Fruit fly (Drosophila melanogaster): ENCODE measurements around the gene mRpS2.

The mRpS2 gene

DNA sequence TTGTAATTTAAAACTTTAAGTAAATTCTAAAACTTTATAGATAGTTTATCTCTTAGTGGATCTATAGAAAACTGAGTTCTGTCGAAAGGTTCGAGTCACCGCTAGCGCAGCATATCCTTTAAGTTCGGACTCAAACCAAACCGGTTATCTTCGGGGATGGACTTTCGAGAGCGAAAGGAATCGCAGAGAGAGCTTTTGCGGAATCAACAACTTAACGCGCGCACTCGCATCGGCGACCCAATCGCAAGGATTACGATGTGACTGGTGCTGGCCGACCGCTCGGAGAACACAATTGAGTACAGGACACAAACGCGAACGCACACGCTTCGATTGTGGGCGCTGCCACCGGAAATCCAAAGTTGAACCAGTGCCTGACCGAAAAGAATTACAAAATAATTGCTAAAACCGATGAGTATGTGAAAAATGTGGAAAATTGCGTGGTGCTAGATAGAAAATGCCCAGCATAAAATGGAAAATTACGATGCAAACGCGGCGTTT lies 2.4 kb upstream of the mRpS2 start, which contains the start of gene smog:
Gene smog (plus strand): TSS at position 260 of the 498 bp plus-strand sequence.
- TF ChIP-seq cnc (optimal IDR thresholded peaks at IDR 0.05) (no peak), kay (GFP tag; ENCODE audit: borderline replicate concordance) (no peak), Hr96 (GFP tag; optimal IDR thresholded peaks at IDR 0.05) (no peak), cic (GFP tag; optimal IDR thresholded peaks at IDR 0.05) (no peak), CG14711 (tag; optimal IDR thresholded peaks at IDR 0.05) (no peak), CG7045 (GFP tag; optimal IDR thresholded peaks at IDR 0.05) (no peak), tj (GFP tag; optimal IDR thresholded peaks at IDR 0.05) (no peak), ovo (GFP tag; optimal IDR thresholded peaks at IDR 0.05) (no peak)

DNA sequence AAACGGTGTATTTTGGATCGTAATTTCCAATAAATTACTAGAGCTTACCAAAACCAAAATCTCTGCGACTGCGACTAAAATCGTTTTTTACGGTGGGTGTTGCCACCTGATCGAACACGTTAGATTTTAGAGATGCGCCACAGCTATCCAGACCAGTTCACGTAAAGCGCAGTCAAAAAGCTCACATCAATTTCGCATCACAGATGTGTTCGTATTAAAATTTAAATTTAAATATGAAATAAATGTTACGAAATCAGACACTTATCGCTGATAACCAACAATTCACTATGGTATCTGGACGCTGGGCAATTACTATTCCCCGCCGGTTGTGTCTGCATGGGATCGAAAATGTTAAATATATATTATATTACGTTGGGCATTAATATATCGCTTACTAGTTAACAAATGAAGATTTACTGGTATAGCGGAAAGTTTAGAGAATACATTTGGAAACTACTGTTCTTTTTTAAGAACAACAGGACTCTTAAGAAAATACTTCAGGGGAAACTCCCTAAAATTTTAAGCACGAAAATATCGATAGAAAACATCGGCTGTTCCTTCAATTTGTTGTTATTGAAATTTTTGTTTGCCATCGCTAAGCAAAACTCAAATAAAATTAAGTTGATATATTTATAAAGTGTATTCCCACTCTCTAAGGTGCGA lies 2.9 kb downstream of the mRpS2 start, which contains the start of the genes mxt and CG11927:
Gene mxt (minus strand): TSS at position 105 of the 663 bp plus-strand sequence.
Gene CG11927 (plus strand): TSS at position 576 of the 663 bp plus-strand sequence.
- no peak for TF ChIP-seq CG7045 (GFP tag; optimal IDR thresholded peaks at IDR 0.05)
- TF ChIP-seq CG33017 (tag; optimal IDR thresholded peaks at IDR 0.05): no peak
- TF ChIP-seq CG1620 (GFP tag; optimal IDR thresholded peaks at IDR 0.05): peak; percentile 53
- peak; percentile 3 for TF ChIP-seq tj (GFP tag; optimal IDR thresholded peaks at IDR 0.05)
- no peak for TF ChIP-seq cic (GFP tag; optimal IDR thresholded peaks at IDR 0.05)
- TF ChIP-seq Mnt (GFP tag; optimal IDR thresholded peaks at IDR 0.05): peak; percentile 28
- TF ChIP-seq toe (GFP tag; optimal IDR thresholded peaks at IDR 0.05): no peak
- TF ChIP-seq Hr96 (GFP tag; optimal IDR thresholded peaks at IDR 0.05): no peak
- peak; percentile 33 for TF ChIP-seq pad (GFP tag; optimal IDR thresholded peaks at IDR 0.05)
- no peak for TF ChIP-seq bab1 (GFP tag; optimal IDR thresholded peaks at IDR 0.05)
- TF ChIP-seq CG12768 (GFP tag; optimal IDR thresholded peaks at IDR 0.05): no peak
- TF ChIP-seq cnc (optimal IDR thresholded peaks at IDR 0.05): no peak
- peak; percentile 27 for TF ChIP-seq CG7101 (tag; optimal IDR thresholded peaks at IDR 0.05)
- no peak for TF ChIP-seq kay (GFP tag; ENCODE audit: borderline replicate concordance)
- peak; percentile 29 for TF ChIP-seq Crg-1 (GFP tag; optimal IDR thresholded peaks at IDR 0.05)
- peak; percentile 47 for TF ChIP-seq CG11617 (GFP tag; optimal IDR thresholded peaks at IDR 0.05)
- TF ChIP-seq Clk (GFP tag; optimal IDR thresholded peaks at IDR 0.05): no peak
- TF ChIP-seq CG5204 (GFP tag; optimal IDR thresholded peaks at IDR 0.05): no peak
- TF ChIP-seq CG14711 (tag; optimal IDR thresholded peaks at IDR 0.05): peak; percentile 12
- peak; percentile 42 for TF ChIP-seq ovo (GFP tag; optimal IDR thresholded peaks at IDR 0.05)

DNA sequence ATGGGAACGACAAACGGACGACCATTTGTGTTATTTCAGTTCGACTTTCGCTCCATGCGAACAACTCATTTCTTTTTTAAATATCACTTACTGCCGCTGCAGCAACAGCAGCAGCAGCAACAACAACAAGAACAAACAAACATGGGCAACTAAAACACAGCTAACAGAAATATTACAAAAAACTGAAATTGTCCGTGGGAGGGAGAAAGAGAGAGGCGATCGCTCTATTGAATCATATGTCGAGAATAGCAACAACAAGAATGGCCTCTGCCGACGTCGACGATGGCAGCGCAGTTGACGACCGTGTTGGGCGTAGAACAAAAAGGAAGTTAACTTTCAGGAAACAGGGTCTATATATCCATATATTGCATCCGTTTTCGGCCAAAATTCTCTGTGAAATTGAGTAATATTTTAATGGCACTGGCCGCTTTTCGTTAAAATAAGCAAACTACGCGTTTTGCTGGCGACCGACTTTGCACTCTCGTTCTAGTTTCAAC lies 3.5 kb downstream of the mRpS2 start:
- TF ChIP-seq Mnt (GFP tag; optimal IDR thresholded peaks at IDR 0.05) (no peak), Crg-1 (GFP tag; optimal IDR thresholded peaks at IDR 0.05) (no peak), CG33017 (tag; optimal IDR thresholded peaks at IDR 0.05) (no peak), toe (GFP tag; optimal IDR thresholded peaks at IDR 0.05) (no peak), CG12768 (GFP tag; optimal IDR thresholded peaks at IDR 0.05) (peak; percentile 36)

DNA sequence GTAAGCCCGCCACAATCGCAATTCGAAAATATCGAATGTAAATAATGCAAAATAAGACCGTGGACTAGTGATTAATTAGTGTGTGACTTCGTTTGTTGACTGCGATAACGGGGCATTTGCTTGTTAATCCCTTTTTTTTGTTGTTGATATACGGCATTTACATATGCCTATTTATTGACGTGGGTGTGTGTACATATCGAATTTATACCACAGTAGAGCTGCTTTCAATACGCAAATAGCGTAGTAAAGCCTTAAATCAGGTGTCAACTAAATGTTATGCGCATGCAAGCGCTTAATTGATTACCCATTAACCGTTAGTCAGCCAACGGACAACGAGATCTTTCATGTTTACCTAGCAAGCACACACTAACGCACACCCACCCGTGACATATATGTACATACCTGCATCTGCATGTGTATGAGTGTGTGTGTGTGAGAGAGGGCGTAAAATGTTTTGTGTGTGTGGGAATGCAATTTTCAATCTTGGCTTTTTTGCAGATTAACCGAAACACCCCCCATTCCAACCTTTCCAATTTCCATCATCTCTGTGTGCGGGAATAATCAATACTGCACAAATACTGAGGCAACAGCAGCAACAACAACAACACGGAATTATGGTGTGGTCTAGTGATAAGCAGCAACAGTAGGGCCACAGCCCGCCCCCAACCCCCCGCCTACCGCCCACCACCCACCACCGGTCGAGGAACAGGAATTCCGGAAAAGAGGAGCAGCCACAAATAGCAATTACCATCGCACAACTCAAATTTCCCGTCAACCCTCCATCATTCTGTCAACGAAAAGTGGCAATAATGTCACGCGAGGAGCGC lies 11.5 kb downstream of the mRpS2 start:
- TF ChIP-seq bab1 (GFP tag; optimal IDR thresholded peaks at IDR 0.05): no peak
- no peak for TF ChIP-seq cic (GFP tag; optimal IDR thresholded peaks at IDR 0.05)
- no peak for TF ChIP-seq CG1620 (GFP tag; optimal IDR thresholded peaks at IDR 0.05)
- no peak for TF ChIP-seq CG11617 (GFP tag; optimal IDR thresholded peaks at IDR 0.05)
- TF ChIP-seq cnc (optimal IDR thresholded peaks at IDR 0.05): no peak
- no peak for TF ChIP-seq pad (GFP tag; optimal IDR thresholded peaks at IDR 0.05)
- TF ChIP-seq CG5204 (GFP tag; optimal IDR thresholded peaks at IDR 0.05): no peak
- TF ChIP-seq CG7045 (GFP tag; optimal IDR thresholded peaks at IDR 0.05): peak; percentile 20
- no peak for TF ChIP-seq CG33017 (tag; optimal IDR thresholded peaks at IDR 0.05)
- TF ChIP-seq ovo (GFP tag; optimal IDR thresholded peaks at IDR 0.05): no peak
- TF ChIP-seq tj (GFP tag; optimal IDR thresholded peaks at IDR 0.05): no peak
- no peak for TF ChIP-seq Mnt (GFP tag; optimal IDR thresholded peaks at IDR 0.05)
- TF ChIP-seq CG12768 (GFP tag; optimal IDR thresholded peaks at IDR 0.05): peak; percentile 17
- TF ChIP-seq CG7101 (tag; optimal IDR thresholded peaks at IDR 0.05): no peak
- TF ChIP-seq Hr96 (GFP tag; optimal IDR thresholded peaks at IDR 0.05): no peak
- TF ChIP-seq Clk (GFP tag; optimal IDR thresholded peaks at IDR 0.05): no peak
- TF ChIP-seq kay (GFP tag; ENCODE audit: borderline replicate concordance): no peak
- peak; percentile 7 for TF ChIP-seq Crg-1 (GFP tag; optimal IDR thresholded peaks at IDR 0.05)
- TF ChIP-seq CG14711 (tag; optimal IDR thresholded peaks at IDR 0.05): no peak
- TF ChIP-seq toe (GFP tag; optimal IDR thresholded peaks at IDR 0.05): no peak

DNA sequence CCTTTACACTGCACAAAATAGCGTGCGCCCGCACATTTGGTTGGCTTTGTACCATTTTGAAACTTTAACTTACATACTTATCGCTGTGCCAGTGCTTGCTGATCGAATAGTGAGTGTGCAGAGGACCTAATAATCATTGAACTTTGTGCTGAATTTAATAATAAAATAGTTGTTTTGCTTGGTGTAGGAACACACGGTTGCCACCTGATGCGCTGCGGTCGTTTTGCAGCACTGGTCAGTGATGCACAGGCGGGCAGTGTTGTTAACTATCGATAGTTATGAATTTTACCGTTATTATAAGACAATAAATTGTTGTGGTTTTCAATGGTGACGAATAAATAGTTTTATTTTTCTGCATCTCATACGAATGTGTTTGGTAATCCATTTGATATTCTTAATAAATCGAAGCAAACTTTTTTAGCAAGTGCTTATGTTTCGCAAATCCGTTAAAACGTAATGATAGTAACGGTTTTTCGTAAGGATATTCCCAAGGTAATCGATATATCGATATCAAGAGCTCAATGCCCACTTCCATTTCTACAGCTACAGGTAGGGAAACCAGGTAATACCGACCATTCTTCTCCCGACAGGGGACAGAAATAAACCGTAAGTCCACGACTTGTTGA lies 12.3 kb downstream of the mRpS2 start, which contains the start of the genes tank and CG12194:
Gene tank (minus strand): TSS at position 228 of the 626 bp plus-strand sequence.
Gene CG12194 (plus strand): TSS at position 576 of the 626 bp plus-strand sequence.
- TF ChIP-seq cic (GFP tag; optimal IDR thresholded peaks at IDR 0.05): peak; percentile 26
- peak; percentile 89 for TF ChIP-seq CG11617 (GFP tag; optimal IDR thresholded peaks at IDR 0.05)
- TF ChIP-seq cnc (optimal IDR thresholded peaks at IDR 0.05): no peak
- TF ChIP-seq bab1 (GFP tag; optimal IDR thresholded peaks at IDR 0.05): peak; percentile 94
- peak; percentile 92 for TF ChIP-seq CG14711 (tag; optimal IDR thresholded peaks at IDR 0.05)
- peak; percentile 90 for TF ChIP-seq toe (GFP tag; optimal IDR thresholded peaks at IDR 0.05)
- TF ChIP-seq tj (GFP tag; optimal IDR thresholded peaks at IDR 0.05): peak; percentile 69
- TF ChIP-seq CG33017 (tag; optimal IDR thresholded peaks at IDR 0.05): peak; percentile 94
- TF ChIP-seq CG1620 (GFP tag; optimal IDR thresholded peaks at IDR 0.05): peak; percentile 92
- peak; percentile 92 for TF ChIP-seq CG7101 (tag; optimal IDR thresholded peaks at IDR 0.05)
- TF ChIP-seq ovo (GFP tag; optimal IDR thresholded peaks at IDR 0.05): peak; percentile 92
- peak; percentile 90 for TF ChIP-seq Clk (GFP tag; optimal IDR thresholded peaks at IDR 0.05)
- TF ChIP-seq CG7045 (GFP tag; optimal IDR thresholded peaks at IDR 0.05): peak; percentile 94
- peak; percentile 88 for TF ChIP-seq Hr96 (GFP tag; optimal IDR thresholded peaks at IDR 0.05)
- peak; percentile 95 for TF ChIP-seq CG5204 (GFP tag; optimal IDR thresholded peaks at IDR 0.05)
- peak; percentile 88 for TF ChIP-seq Mnt (GFP tag; optimal IDR thresholded peaks at IDR 0.05)
- TF ChIP-seq kay (GFP tag; ENCODE audit: borderline replicate concordance): no peak
- peak; percentile 81 for TF ChIP-seq pad (GFP tag; optimal IDR thresholded peaks at IDR 0.05)
- peak; percentile 95 for TF ChIP-seq CG12768 (GFP tag; optimal IDR thresholded peaks at IDR 0.05)
- peak; percentile 90 for TF ChIP-seq Crg-1 (GFP tag; optimal IDR thresholded peaks at IDR 0.05)

Data from whole organism, adult.